Fruit fly (Drosophila melanogaster) whole organism, embryonic: Measurements from ENCODE around the gene Ccn.

Experiments
- CG1529 ChIP-seq: fragments of 200-800 bp; sonication (Bioruptor generic); optimal IDR thresholded peaks from 3 replicates; lab custom pipeline; 2018; ENCODE audit warnings: missing biosample characterization, missing genetic modification characterization
- Hsf ChIP-seq: fragments of 200-800 bp; sonication (Bioruptor generic); optimal IDR thresholded peaks from 3 replicates; lab custom pipeline; 2016; ENCODE audit warnings: missing biosample characterization, missing genetic modification characterization
- Sin3A ChIP-seq: fragments of >200 bp; optimal IDR thresholded peaks from 2 replicates; lab custom pipeline; 2018
- sim ChIP-seq: fragments of 200-800 bp; sonication (Bioruptor generic); IDR thresholded peaks from 2 replicates; pipeline ENCODE4 v1.3.6; 2022; ENCODE audit warnings: missing biosample characterization, missing genetic modification characterization
- zf30C ChIP-seq: fragments of 200-800 bp; sonication (Bioruptor generic); optimal IDR thresholded peaks from 3 replicates; lab custom pipeline; 2018; ENCODE audit warnings: missing biosample characterization, mild to moderate bottlenecking, missing genetic modification characterization
- zfh2 ChIP-seq: fragments of 200-800 bp; sonication (Bioruptor generic); optimal IDR thresholded peaks from 2 replicates; lab custom pipeline; 2016; ENCODE audit warnings: missing biosample characterization, missing genetic modification characterization

DNA sequence AAGACGTTTGTCGTGTGGAACGTTAAGA is 101.5 kb downstream of the Ccn start, which contains the start of gene CG42815:
- TF ChIP-seq zf30C (GFP tag; lab: Kevin White, UChicago) (no peak), Sin3A (lab: Kevin White, UChicago) (no peak), sim (GFP tag; lab: Robert Waterston, UW) (no peak), Hsf (no peak), CG1529 (GFP tag; lab: Kevin White, UChicago) (no peak), zfh2 (no peak)
